Worm (Caenorhabditis elegans) whole organism, midembryonic: Measurements from ENCODE around the gene cpna-4.

Experiments
- T22C8.4 ChIP-seq: fragments of 200-800 bp; sonication (Bioruptor generic); IDR thresholded peaks from 2 replicates; pipeline ENCODE4 v1.3.6; 2022; ENCODE audit warnings: missing genetic modification characterization, missing compliant biosample characterization
- cog-1 ChIP-seq: sonication (generic microtip); optimal IDR thresholded peaks from 2 replicates; lab custom pipeline; 2016; ENCODE audit warnings: missing genetic modification characterization, missing compliant biosample characterization
- flt-1 ChIP-seq: fragments of 200-800 bp; sonication (Bioruptor generic); IDR thresholded peaks from 2 replicates; pipeline ENCODE4 v1.3.6; 2022; ENCODE audit warnings: missing genetic modification characterization, missing compliant biosample characterization
- klf-2 ChIP-seq: fragments of 200-800 bp; sonication (Bioruptor generic); conservative IDR thresholded peaks from 2 replicates; pipeline ENCODE4 v1.3.6; 2022; ENCODE audit warnings: missing genetic modification reagents, missing genetic modification characterization, missing compliant biosample characterization
- med-1 ChIP-seq: sonication (generic microtip); optimal IDR thresholded peaks from 2 replicates; lab custom pipeline; 2017; ENCODE audit warnings: missing genetic modification characterization, mild to moderate bottlenecking, missing compliant biosample characterization, antibody characterized with exemption, missing genetic modification reagents; ENCODE audit not compliant: insufficient read depth
- tab-1 ChIP-seq: fragments of 200-800 bp; sonication (Bioruptor generic); IDR thresholded peaks from 2 replicates; pipeline ENCODE4 v1.3.6; 2022; ENCODE audit warnings: missing genetic modification characterization, missing compliant biosample characterization
- ztf-23 ChIP-seq: fragments of 200-800 bp; sonication (Bioruptor generic); IDR thresholded peaks from 2 replicates; pipeline ENCODE4 v1.3.6; 2022; ENCODE audit warnings: missing genetic modification reagents, missing genetic modification characterization, missing compliant biosample characterization

DNA sequence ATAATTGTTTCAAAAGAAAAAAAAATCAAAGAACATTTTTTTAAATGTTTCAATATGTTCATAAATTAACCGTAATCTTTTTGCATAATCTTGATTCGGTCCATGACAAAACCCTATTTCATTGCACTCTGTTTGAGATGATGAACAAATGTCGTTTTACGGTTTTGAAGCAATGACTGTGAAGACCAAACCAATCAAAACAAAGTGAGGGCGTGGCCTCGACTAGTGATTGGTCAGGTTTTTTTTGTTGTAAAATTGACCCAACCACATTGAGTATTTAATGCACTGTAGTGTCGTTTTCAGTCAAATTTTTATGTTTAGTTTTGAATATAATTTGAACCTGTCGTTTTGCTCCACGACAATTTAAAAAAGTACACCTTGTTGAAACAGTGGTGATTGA is 16.1 kb downstream of the cpna-4 start:
- TF ChIP-seq cog-1 (tag; lab: Kevin White, UChicago) (no peak), tab-1 (GFP tag; lab: Robert Waterston, UW) (no peak), ztf-23 (GFP tag; lab: Robert Waterston, UW) (no peak), flt-1 (no peak), med-1 (no peak), T22C8.4 (no peak), klf-2 (GFP tag; lab: Robert Waterston, UW) (no peak)
